Fruit fly (Drosophila melanogaster): ENCODE measurements around the gene betaNACtes1.

The betaNACtes1 gene

DNA sequence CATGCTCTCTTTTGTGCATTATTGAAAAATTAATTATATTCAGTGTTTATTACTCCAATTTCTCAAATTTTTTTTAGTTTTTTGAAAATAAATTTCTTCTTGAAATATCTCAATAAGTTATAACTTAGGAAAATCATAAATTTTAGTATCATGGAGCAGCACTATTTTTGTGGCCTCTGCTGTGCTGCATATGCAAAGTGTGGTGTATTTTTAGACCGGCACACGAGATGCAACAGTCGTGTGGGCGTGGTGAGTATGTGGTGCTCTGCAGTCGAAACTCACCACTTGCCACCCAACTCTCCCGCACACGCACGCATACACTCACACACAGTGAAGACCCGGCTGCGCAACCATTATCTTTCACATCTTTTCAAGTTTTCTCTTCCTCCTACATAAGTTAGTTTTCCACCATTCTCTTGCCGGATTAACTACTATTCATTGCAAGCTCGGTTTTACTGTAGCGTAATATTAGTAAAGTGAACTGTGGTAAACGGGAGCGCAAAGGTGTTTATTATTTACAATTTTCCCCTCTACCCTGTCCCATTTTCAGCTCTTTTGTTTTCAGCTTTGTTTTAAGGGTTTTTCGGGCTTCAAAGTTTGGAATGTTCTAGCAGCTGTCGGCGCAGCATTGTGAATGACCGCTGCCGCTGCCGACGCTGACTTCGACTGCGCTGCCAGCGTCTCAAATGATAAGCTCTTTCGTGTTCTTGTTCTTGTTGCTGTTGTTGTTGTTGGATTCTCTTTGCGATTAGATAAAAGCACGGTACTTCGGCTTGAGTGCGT lies 36.2 kb upstream of the betaNACtes1 start (continued):
- TF ChIP-seq CG14860 (GFP tag; IDR thresholded peaks at IDR 0.05; ENCODE audit: partially characterized antibody) (no peak), abd-A (tag; optimal IDR thresholded peaks at IDR 0.05) (no peak), CG15514 (GFP tag; optimal IDR thresholded peaks at IDR 0.05) (peak; percentile 27), jumu (GFP tag; optimal IDR thresholded peaks at IDR 0.05) (no peak), HLHmδ (GFP tag; optimal IDR thresholded peaks at IDR 0.05) (peak; percentile 59), CG11560 (tag; IDR thresholded peaks at IDR 0.05) (no peak), CG33557 (GFP tag; optimal IDR thresholded peaks at IDR 0.05) (peak; percentile 22), CG15479 (GFP tag; optimal IDR thresholded peaks at IDR 0.05) (peak; percentile 19), sisA (GFP tag; IDR thresholded peaks at IDR 0.05) (no peak; the same call in 1 of the 2 replicates), danr (GFP tag; IDR thresholded peaks at IDR 0.05) (no peak), CG33213 (GFP tag; optimal IDR thresholded peaks at IDR 0.05) (no peak), CG17912 (GFP tag; optimal IDR thresholded peaks at IDR 0.05) (no peak), Taf1 (GFP tag; IDR thresholded peaks at IDR 0.05) (no peak), CG7556 (GFP tag; optimal IDR thresholded peaks at IDR 0.05) (peak; percentile 64), z (GFP tag; IDR thresholded peaks at IDR 0.05) (no peak), wek (GFP tag; optimal IDR thresholded peaks at IDR 0.05) (no peak), CG12391 (tag; optimal IDR thresholded peaks at IDR 0.05) (peak; percentile 74), sr (GFP tag; IDR thresholded peaks at IDR 0.05) (no peak), Kr (GFP tag; optimal IDR thresholded peaks at IDR 0.05) (no peak), cg (GFP tag; optimal IDR thresholded peaks at IDR 0.05) (peak; percentile 63), BEAF-32 (GFP tag; optimal IDR thresholded peaks at IDR 0.05) (no peak), tup (GFP tag; optimal IDR thresholded peaks at IDR 0.05) (no peak), ems (GFP tag; optimal IDR thresholded peaks at IDR 0.05) (peak; percentile 47), seq (GFP tag; IDR thresholded peaks at IDR 0.05) (no peak), CG6791 (GFP tag; IDR thresholded peaks at IDR 0.05; ENCODE audit: partially characterized antibody) (no peak), bsh (GFP tag; optimal IDR thresholded peaks at IDR 0.05) (peak; percentile 39 to 82), CG8924 (tag; optimal IDR thresholded peaks at IDR 0.05) (peak; percentile 46), mam (GFP tag; optimal IDR thresholded peaks at IDR 0.05) (no peak), gcm (GFP tag; optimal IDR thresholded peaks at IDR 0.05) (peak; percentile 68), Atf3 (GFP tag; optimal IDR thresholded peaks at IDR 0.05) (no peak), pho (GFP tag; optimal IDR thresholded peaks at IDR 0.05) (peak; percentile 4), CG1024 (GFP tag; IDR thresholded peaks at IDR 0.05) (peak; percentile 55; the same call in 1 of the 2 replicates), klu (GFP tag; IDR thresholded peaks at IDR 0.05) (no peak), fd3F (GFP tag; optimal IDR thresholded peaks at IDR 0.05) (no peak), hbn (GFP tag; IDR thresholded peaks at IDR 0.05; ENCODE audit: partially characterized antibody) (no peak), CG10959 (GFP tag; IDR thresholded peaks at IDR 0.05) (peak; percentile 29; the same call in 1 of the 2 replicates), Drgx (GFP tag; IDR thresholded peaks at IDR 0.05) (peak; percentile 77), nmo (GFP tag; optimal IDR thresholded peaks at IDR 0.05) (peak; percentile 61), CG17361 (GFP tag; IDR thresholded peaks at IDR 0.05) (peak; percentile 61), CG18619 (GFP tag; optimal IDR thresholded peaks at IDR 0.05) (peak; percentile 40), Dip3 (GFP tag; optimal IDR thresholded peaks at IDR 0.05) (no peak), dysf (GFP tag; IDR thresholded peaks at IDR 0.05) (peak; percentile 52; the same call in 2 of the 3 replicates), Hr3 (GFP tag; optimal IDR thresholded peaks at IDR 0.05) (peak; percentile 46), gce (GFP tag; IDR thresholded peaks at IDR 0.05) (peak; percentile 73; the same call in 1 of the 3 replicates), fd96Cb (tag; optimal IDR thresholded peaks at IDR 0.05) (peak; percentile 71), Sox100B (GFP tag; optimal IDR thresholded peaks at IDR 0.05) (peak; percentile 78), CG11093 (GFP tag; IDR thresholded peaks at IDR 0.05) (no peak; the same call in 2 of the 3 replicates), Hey (tag; optimal IDR thresholded peaks at IDR 0.05) (no peak)

Measured in whole organism, embryonic.